Worm (Caenorhabditis elegans): Measurements from ENCODE around the gene R102.10.
A peak's percentile ranks its signal among the peaks of the same experiment; 100 is the strongest.

The R102.10 gene

DNA sequence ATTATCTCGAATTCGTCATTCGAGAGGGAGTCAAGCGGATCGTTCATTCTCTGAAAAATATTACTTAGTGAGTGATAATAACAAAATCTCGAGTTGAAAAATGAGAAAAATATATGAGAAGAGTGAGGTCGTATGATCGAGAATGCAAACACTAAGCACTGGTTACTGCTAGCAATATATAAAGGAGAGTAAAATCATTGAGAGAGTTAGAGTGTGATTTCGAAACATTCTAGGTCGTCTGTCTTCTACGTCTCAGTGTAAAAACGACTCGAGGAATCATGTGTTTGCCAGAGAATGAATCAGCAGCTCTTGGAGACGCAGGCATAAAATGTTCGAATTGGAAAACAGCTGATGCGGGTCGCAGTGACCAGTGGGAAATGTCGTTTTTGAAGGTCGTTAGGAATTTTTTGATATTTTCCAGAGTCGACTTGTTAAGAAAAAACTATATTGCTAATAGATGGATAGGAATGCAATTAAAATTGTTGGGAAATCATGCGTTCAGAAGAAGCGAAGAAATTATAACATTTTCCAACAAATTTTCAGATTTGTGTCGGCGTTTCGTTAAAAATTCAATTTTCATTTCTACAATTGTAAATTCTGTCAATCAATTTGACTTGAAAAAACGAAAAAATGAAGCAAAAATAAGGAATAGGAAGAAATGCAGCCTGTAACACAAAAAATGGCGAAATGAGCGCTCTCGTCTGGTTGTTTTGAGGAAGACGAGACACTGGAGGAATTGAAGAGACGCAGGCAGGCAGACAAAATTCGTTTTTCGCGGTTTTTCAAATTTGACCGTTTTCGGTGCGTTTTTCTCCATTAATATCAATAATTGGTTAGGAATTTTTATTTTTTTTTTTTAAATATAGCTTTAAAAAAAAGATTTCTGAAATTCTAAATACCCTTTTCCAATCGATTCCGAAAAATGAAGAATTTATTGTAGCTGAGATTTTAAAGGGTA is 8.0 kb upstream of the R102.10 start, which contains the start of gene allo-1:
TSS of gene allo-1 (minus strand) at position 51 of the 958 bp plus-strand sequence.
- TF ChIP-seq nhr-6 (tag; optimal IDR thresholded peaks at IDR 0.05) (peak; percentile 63), ZK546.5 (tag; optimal IDR thresholded peaks at IDR 0.05) (no peak), unc-62 (GFP tag; optimal IDR thresholded peaks at IDR 0.05 in 1 of 2) (peak in 1 of 2 experiments; percentile 28), unc-62 (tag; optimal IDR thresholded peaks at IDR 0.05) (no peak), nhr-76 (tag; optimal IDR thresholded peaks at IDR 0.05) (no peak), lsy-2 (tag; optimal IDR thresholded peaks at IDR 0.05) (peak; percentile 35 to 68), pqm-1 (tag; optimal IDR thresholded peaks at IDR 0.05) (peak; percentile 7), lim-7 (GFP tag; IDR thresholded peaks at IDR 0.05) (no peak), T20F7.1 (GFP tag; optimal IDR thresholded peaks at IDR 0.05) (peak; percentile 30), mdl-1 (tag; optimal IDR thresholded peaks at IDR 0.05) (peak; percentile 15 to 83), ama-1 (optimal IDR thresholded peaks at IDR 0.05) (peak; percentile 31), hlh-11 (tag; optimal IDR thresholded peaks at IDR 0.05) (peak; percentile 94), egl-27 (tag; optimal IDR thresholded peaks at IDR 0.05) (no peak), dpl-1 (GFP tag; optimal IDR thresholded peaks at IDR 0.05) (peak; percentile 82), nhr-28 (tag; optimal IDR thresholded peaks at IDR 0.05) (peak; percentile 80), aha-1 (tag) (peak; percentile 92), mep-1 (tag; optimal IDR thresholded peaks at IDR 0.05) (peak; percentile 79), snpc-1.2 (GFP tag; IDR thresholded peaks at IDR 0.05) (peak; percentile 64), hmg-1.1 (GFP tag; IDR thresholded peaks at IDR 0.05) (peak; percentile 26; the same call in 1 of the 2 replicates), mxl-3 (GFP tag; optimal IDR thresholded peaks at IDR 0.05) (peak; percentile 65), snpc-4 (tag; optimal IDR thresholded peaks at IDR 0.05) (no peak), jun-1 (tag; optimal IDR thresholded peaks at IDR 0.05) (peak; percentile 62), hif-1 (tag; optimal IDR thresholded peaks at IDR 0.05) (peak in 1 of 2 experiments; percentile 56), nhr-77 (tag; optimal IDR thresholded peaks at IDR 0.05) (peak; percentile 69), dmd-6 (GFP tag; IDR thresholded peaks at IDR 0.05) (peak; percentile 78), Y75B8A.6 (GFP tag; IDR thresholded peaks at IDR 0.05) (no peak), lin-15B (tag; optimal IDR thresholded peaks at IDR 0.05) (no peak), daf-16 (GFP tag; optimal IDR thresholded peaks at IDR 0.05) (no peak), daf-16 (tag; optimal IDR thresholded peaks at IDR 0.05) (peak; percentile 18), lin-1 (GFP tag; IDR thresholded peaks at IDR 0.05) (peak; percentile 12; the same call in 1 of the 2 replicates), nhr-48 (tag; optimal IDR thresholded peaks at IDR 0.05) (peak; percentile 18), tra-1 (GFP tag; IDR thresholded peaks at IDR 0.05) (0 out of 2 replicates have a peak, but pooled peaks have one; percentile 46), pha-4 (GFP tag; IDR thresholded peaks at IDR 0.05) (0 out of 2 replicates have a peak, but pooled peaks have one; percentile 47), pha-4 (tag; optimal IDR thresholded peaks at IDR 0.05) (no peak), ceh-44 (GFP tag; IDR thresholded peaks at IDR 0.05) (no peak), F49E8.2 (tag; optimal IDR thresholded peaks at IDR 0.05; ENCODE audit: borderline replicate concordance) (no peak), cey-2 (tag; optimal IDR thresholded peaks at IDR 0.05; ENCODE audit: borderline replicate concordance, insufficient read depth) (no peak), rbr-2 (tag; optimal IDR thresholded peaks at IDR 0.05) (peak; percentile 24), dve-1 (tag; optimal IDR thresholded peaks at IDR 0.05; ENCODE audit: insufficient read depth) (peak; percentile 76), nhr-11 (tag; optimal IDR thresholded peaks at IDR 0.05) (peak; percentile 65), Y5F2A.4 (GFP tag; optimal IDR thresholded peaks at IDR 0.05) (no peak), daf-19 (GFP tag; conservative IDR thresholded peaks at IDR 0.05) (no peak), dmd-9 (GFP tag; IDR thresholded peaks at IDR 0.05) (0 out of 2 replicates have a peak, but pooled peaks have one; percentile 31), hlh-30 (tag; optimal IDR thresholded peaks at IDR 0.05; ENCODE audit: insufficient read depth) (peak; percentile 97)
